Fruit fly (Drosophila melanogaster) whole organism, embryonic: ENCODE data around the gene CG9328.
A peak's percentile ranks its signal among the peaks of the same experiment; 100 is the strongest.

Experiments
- Atf3 ChIP-seq: fragments of 200-800 bp; sonication (Bioruptor generic); optimal IDR thresholded peaks from 3 replicates; lab custom pipeline; 2016; ENCODE audit warnings: missing biosample characterization, missing genetic modification characterization
- B-H1 ChIP-seq: fragments of 200-800 bp; sonication (Bioruptor generic); IDR thresholded peaks from 3 replicates; pipeline ENCODE4 v1.3.6; 2022; ENCODE audit warnings: missing biosample characterization, missing genetic modification characterization
- Bteb2 ChIP-seq: fragments of 200-800 bp; sonication (Bioruptor generic); optimal IDR thresholded peaks from 2 replicates; lab custom pipeline; 2016; ENCODE audit warnings: missing biosample characterization, missing genetic modification characterization
- CG10565 ChIP-seq: fragments of 200-800 bp; sonication (Bioruptor generic); optimal IDR thresholded peaks from 3 replicates; lab custom pipeline; 2016; ENCODE audit warnings: missing biosample characterization, mild to moderate bottlenecking, missing genetic modification characterization
- CG13624 ChIP-seq: fragments of 200-800 bp; sonication (Bioruptor generic); optimal IDR thresholded peaks from 2 replicates; lab custom pipeline; 2016; ENCODE audit warnings: missing biosample characterization, missing genetic modification characterization
- CG15479 ChIP-seq: fragments of 200-800 bp; sonication (Bioruptor generic); optimal IDR thresholded peaks from 3 replicates; lab custom pipeline; 2019; ENCODE audit warnings: missing biosample characterization, mild to moderate bottlenecking, missing genetic modification characterization, moderate library complexity
- CG18262 ChIP-seq: fragments of 200-800 bp; optimal IDR thresholded peaks from 3 replicates; lab custom pipeline; 2019; ENCODE audit warnings: missing biosample characterization, mild to moderate bottlenecking, missing genetic modification characterization, moderate library complexity
- CG18764 ChIP-seq: fragments of 200-800 bp; sonication (Bioruptor generic); optimal IDR thresholded peaks from 3 replicates; lab custom pipeline; 2016; ENCODE audit warnings: missing biosample characterization, missing genetic modification characterization
- CG3065 ChIP-seq: fragments of 200-800 bp; sonication (Bioruptor generic); optimal IDR thresholded peaks from 2 replicates; lab custom pipeline; 2016; ENCODE audit warnings: missing biosample characterization, missing genetic modification characterization
- CG31224 ChIP-seq: fragments of 200-800 bp; sonication (Bioruptor generic); IDR thresholded peaks from 2 replicates; pipeline ENCODE4 v1.3.6; 2022; ENCODE audit warnings: missing biosample characterization, missing genetic modification characterization
- CG31365 ChIP-seq: fragments of 200-800 bp; sonication (Bioruptor generic); optimal IDR thresholded peaks from 2 replicates; lab custom pipeline; 2018; ENCODE audit warnings: missing biosample characterization, mild to moderate bottlenecking, missing genetic modification characterization
- CG3726 ChIP-seq: fragments of 200-800 bp; sonication (Bioruptor generic); IDR thresholded peaks from 3 replicates; pipeline ENCODE4, ENCODE4 v1.3.6; 2022; ENCODE audit warnings: missing biosample characterization, missing genetic modification characterization
- CG3838 ChIP-seq: fragments of 200-800 bp; sonication (Bioruptor generic); optimal IDR thresholded peaks from 3 replicates; lab custom pipeline; 2016; ENCODE audit warnings: missing biosample characterization, missing genetic modification characterization
- CG4424 ChIP-seq: fragments of 200-800 bp; sonication (Bioruptor generic); optimal IDR thresholded peaks from 3 replicates; lab custom pipeline; 2016; ENCODE audit warnings: missing biosample characterization, missing genetic modification characterization
- CG4707 ChIP-seq: fragments of 200-800 bp; sonication (Bioruptor generic); optimal IDR thresholded peaks from 2 replicates; lab custom pipeline; 2018; ENCODE audit warnings: missing biosample characterization, mild to moderate bottlenecking, missing genetic modification characterization, moderate library complexity
- CG6272 ChIP-seq: fragments of 200-800 bp; sonication (Bioruptor generic); IDR thresholded peaks from 2 replicates; pipeline ENCODE4 v1.3.6; 2022; ENCODE audit warnings: missing biosample characterization, missing genetic modification characterization
- CG6689 ChIP-seq: fragments of 200-800 bp; sonication (Bioruptor generic); IDR thresholded peaks from 2 replicates; pipeline ENCODE4 v1.3.6; 2022; ENCODE audit warnings: missing biosample characterization, missing genetic modification characterization
- CG6765 ChIP-seq: fragments of 200-800 bp; sonication (Bioruptor generic); optimal IDR thresholded peaks from 3 replicates; lab custom pipeline; 2017; ENCODE audit warnings: missing biosample characterization, mild to moderate bottlenecking, missing genetic modification characterization
- CG7745 ChIP-seq: fragments of 200-800 bp; sonication (Bioruptor generic); optimal IDR thresholded peaks from 2 replicates; lab custom pipeline; 2018; ENCODE audit warnings: missing biosample characterization, mild to moderate bottlenecking, missing genetic modification characterization, moderate library complexity
- CG7786 ChIP-seq: fragments of 200-800 bp; sonication (Bioruptor generic); optimal IDR thresholded peaks from 2 replicates; lab custom pipeline; 2016; ENCODE audit warnings: missing biosample characterization, missing genetic modification characterization
- CG7963 ChIP-seq: fragments of 200-800 bp; sonication (Bioruptor generic); IDR thresholded peaks from 3 replicates; pipeline ENCODE4 v1.3.6; 2022; ENCODE audit warnings: missing biosample characterization, missing genetic modification characterization; ENCODE audit not compliant: partially characterized antibody
- CG9609 ChIP-seq: fragments of 200-800 bp; sonication (Bioruptor generic); optimal IDR thresholded peaks from 3 replicates; lab custom pipeline; 2016; ENCODE audit warnings: missing biosample characterization, missing genetic modification characterization
- CG9797 ChIP-seq: fragments of 200-800 bp; sonication (Bioruptor generic); optimal IDR thresholded peaks from 3 replicates; lab custom pipeline; 2018; ENCODE audit warnings: missing biosample characterization, mild to moderate bottlenecking, missing genetic modification characterization
- CTCF ChIP-seq: fragments of 200-800 bp; sonication (Bioruptor generic); optimal IDR thresholded peaks from 2 replicates; lab custom pipeline; 2017; ENCODE audit warnings: missing biosample characterization, mild to moderate bottlenecking, missing genetic modification characterization, moderate library complexity
- CrebB ChIP-seq: fragments of 200-800 bp; sonication (Bioruptor generic); optimal IDR thresholded peaks from 3 replicates; lab custom pipeline; 2018; ENCODE audit warnings: missing biosample characterization, mild to moderate bottlenecking, missing genetic modification characterization
- Dip3 ChIP-seq: fragments of 200-800 bp; sonication (Bioruptor generic); optimal IDR thresholded peaks from 3 replicates; lab custom pipeline; 2016; ENCODE audit warnings: missing biosample characterization, missing genetic modification characterization
- Fer2 ChIP-seq: fragments of 200-800 bp; sonication (Bioruptor generic); optimal IDR thresholded peaks from 2 replicates; lab custom pipeline; 2018; ENCODE audit warnings: missing biosample characterization, mild to moderate bottlenecking, missing genetic modification characterization, moderate library complexity
- HLH4C ChIP-seq: fragments of 200-800 bp; sonication (Bioruptor generic); IDR thresholded peaks from 3 replicates; pipeline ENCODE4 v1.3.6; 2022; ENCODE audit warnings: missing biosample characterization, missing genetic modification characterization; ENCODE audit not compliant: partially characterized antibody
- HmgZ ChIP-seq: fragments of 200-800 bp; sonication (Bioruptor generic); optimal IDR thresholded peaks from 2 replicates; lab custom pipeline; 2018; ENCODE audit warnings: missing biosample characterization, mild to moderate bottlenecking, missing genetic modification characterization
- NFAT ChIP-seq: fragments of 200-800 bp; sonication (Bioruptor generic); IDR thresholded peaks from 2 replicates; pipeline ENCODE4 v1.3.6; 2022; ENCODE audit warnings: missing biosample characterization, missing genetic modification characterization
- Nf-YC ChIP-seq: fragments of 200-800 bp; optimal IDR thresholded peaks from 3 replicates; lab custom pipeline; 2019; ENCODE audit warnings: missing biosample characterization, mild to moderate bottlenecking, missing genetic modification characterization, moderate library complexity
- Oli ChIP-seq: fragments of 200-800 bp; sonication (Bioruptor generic); optimal IDR thresholded peaks from 2 replicates; lab custom pipeline; 2018; ENCODE audit warnings: missing biosample characterization, mild to moderate bottlenecking, missing genetic modification characterization, moderate library complexity
- Pdp1 ChIP-seq, 2 experiments: fragments of 200-800 bp; sonication (Bioruptor generic); optimal IDR thresholded peaks; 3 replicates each; lab custom pipeline; 2016; ENCODE audit warnings: missing biosample characterization in 2 of 2, missing genetic modification characterization in 2 of 2, mild to moderate bottlenecking in 1 of 2, moderate library complexity in 1 of 2
- Six4 ChIP-seq: fragments of 200-800 bp; sonication (Bioruptor generic); optimal IDR thresholded peaks from 2 replicates; lab custom pipeline; 2016; ENCODE audit warnings: missing biosample characterization, missing genetic modification characterization
- Taf1 ChIP-seq: fragments of 200-800 bp; sonication (Bioruptor generic); IDR thresholded peaks from 2 replicates; pipeline ENCODE4 v1.3.6; 2022; ENCODE audit warnings: missing biosample characterization, missing genetic modification characterization
- Tbp ChIP-seq: fragments of >200 bp; optimal IDR thresholded peaks from 2 replicates; lab custom pipeline; 2018; ENCODE audit warnings: missing biosample characterization, missing genetic modification characterization
- ash1 ChIP-seq: fragments of 200-800 bp; sonication (Bioruptor generic); optimal IDR thresholded peaks from 2 replicates; lab custom pipeline; 2018; ENCODE audit warnings: missing biosample characterization, mild to moderate bottlenecking, missing genetic modification characterization
- br ChIP-seq: fragments of >200 bp; optimal IDR thresholded peaks from 2 replicates; lab custom pipeline; 2017
- chm ChIP-seq: fragments of 200-800 bp; sonication (Bioruptor generic); IDR thresholded peaks from 2 replicates; pipeline ENCODE4 v1.3.6; 2022; ENCODE audit warnings: missing biosample characterization, missing genetic modification characterization
- fd3F ChIP-seq: fragments of 200-800 bp; sonication (Bioruptor generic); optimal IDR thresholded peaks from 2 replicates; lab custom pipeline; 2018; ENCODE audit warnings: missing biosample characterization, mild to moderate bottlenecking, missing genetic modification characterization, moderate library complexity
- gem ChIP-seq: fragments of 200-800 bp; sonication (Bioruptor generic); optimal IDR thresholded peaks from 2 replicates; lab custom pipeline; 2019; ENCODE audit warnings: missing biosample characterization, mild to moderate bottlenecking, missing genetic modification characterization, moderate library complexity
- grn ChIP-seq: fragments of 200-800 bp; sonication (Bioruptor generic); optimal IDR thresholded peaks from 3 replicates; lab custom pipeline; 2017; ENCODE audit warnings: missing biosample characterization, missing genetic modification characterization
- gt ChIP-seq: fragments of 200-800 bp; sonication (Bioruptor generic); IDR thresholded peaks from 2 replicates; pipeline ENCODE4 v1.3.6; 2022; ENCODE audit warnings: missing biosample characterization, missing genetic modification characterization
- h ChIP-seq: fragments of >200 bp; optimal IDR thresholded peaks from 2 replicates; lab custom pipeline; 2017
- her ChIP-seq: fragments of 200-800 bp; sonication (Bioruptor generic); optimal IDR thresholded peaks from 2 replicates; lab custom pipeline; 2016; ENCODE audit warnings: missing biosample characterization, missing genetic modification characterization
- jigr1 ChIP-seq: fragments of 200-800 bp; sonication (Bioruptor generic); IDR thresholded peaks from 3 replicates; pipeline ENCODE4 v1.3.6; 2022; ENCODE audit warnings: missing biosample characterization, missing genetic modification characterization
- nerfin-1 ChIP-seq: fragments of 200-800 bp; sonication (Bioruptor generic); optimal IDR thresholded peaks from 3 replicates; lab custom pipeline; 2019; ENCODE audit warnings: missing biosample characterization, mild to moderate bottlenecking, missing genetic modification characterization, moderate library complexity
- pho ChIP-seq: fragments of 200-800 bp; sonication (Bioruptor generic); optimal IDR thresholded peaks from 2 replicates; lab custom pipeline; 2016; ENCODE audit warnings: missing biosample characterization, missing genetic modification characterization
- scrt ChIP-seq: fragments of 200-800 bp; sonication (Bioruptor generic); optimal IDR thresholded peaks from 2 replicates; lab custom pipeline; 2018; ENCODE audit warnings: missing biosample characterization, mild to moderate bottlenecking, missing genetic modification characterization, moderate library complexity
- slp2 ChIP-seq: fragments of 200-800 bp; sonication (Bioruptor generic); optimal IDR thresholded peaks from 2 replicates; lab custom pipeline; 2016; ENCODE audit warnings: missing biosample characterization, missing genetic modification characterization
- ssp ChIP-seq: fragments of 200-800 bp; sonication (Bioruptor generic); IDR thresholded peaks from 2 replicates; pipeline ENCODE4 v1.3.6; 2022; ENCODE audit warnings: missing biosample characterization, missing genetic modification characterization
- tin ChIP-seq: fragments of 200-800 bp; sonication (Bioruptor generic); optimal IDR thresholded peaks from 3 replicates; lab custom pipeline; 2016; ENCODE audit warnings: missing biosample characterization, missing genetic modification characterization
- unc-4 ChIP-seq: fragments of 200-800 bp; sonication (Bioruptor generic); IDR thresholded peaks from 2 replicates; pipeline ENCODE4 v1.3.6; 2022; ENCODE audit warnings: missing biosample characterization, missing genetic modification characterization; ENCODE audit not compliant: partially characterized antibody

CG9328 gene

dm6 chr2L:20761951-20762538 lies 35.5 kb upstream of the CG9328 start (continued):
- no peak for TF ChIP-seq fd3F (GFP tag; lab: Kevin White, UChicago)
- TF ChIP-seq slp2 (GFP tag; lab: Kevin White, UChicago), result no peak
- no peak for TF ChIP-seq ssp (GFP tag; lab: Robert Waterston, UW)
- TF ChIP-seq CG3726 (GFP tag; lab: Robert Waterston, UW), result no peak
- TF ChIP-seq ash1, result no peak
- TF ChIP-seq gt (GFP tag; lab: Robert Waterston, UW), result no peak
- no peak for TF ChIP-seq unc-4 (GFP tag; lab: Robert Waterston, UW)
- no peak for TF ChIP-seq Taf1 (GFP tag; lab: Robert Waterston, UW)
- no peak for TF ChIP-seq CG4707 (GFP tag; lab: Kevin White, UChicago)
- TF ChIP-seq nerfin-1 (tag; lab: Kevin White, UChicago), result no peak
- no peak for TF ChIP-seq her (GFP tag; lab: Kevin White, UChicago)
- no peak for TF ChIP-seq CrebB
- peak; percentile 63 for TF ChIP-seq CG18262
- no peak for TF ChIP-seq CG7745 (tag; lab: Kevin White, UChicago)
- TF ChIP-seq Pdp1 (GFP tag; optimal IDR thresholded peaks at IDR 0.05; lab: Kevin White, UChicago), result peak in 1 of 2 experiments; percentile 55
- no peak for TF ChIP-seq CG10565 (GFP tag; lab: Kevin White, UChicago)
- TF ChIP-seq CG15479 (GFP tag; lab: Kevin White, UChicago), result no peak
- TF ChIP-seq CTCF (GFP tag; lab: Kevin White, UChicago), result no peak
- TF ChIP-seq Six4 (GFP tag; lab: Kevin White, UChicago), result peak; percentile 24
- TF ChIP-seq CG6272 (GFP tag; lab: Robert Waterston, UW), result no peak
- no peak for TF ChIP-seq CG31224 (GFP tag; lab: Robert Waterston, UW)
- TF ChIP-seq CG18764, result no peak
- no peak for TF ChIP-seq Bteb2 (GFP tag; lab: Kevin White, UChicago)
- TF ChIP-seq Dip3, result no peak
- no peak for TF ChIP-seq CG31365 (tag; lab: Kevin White, UChicago)
- TF ChIP-seq scrt (GFP tag; lab: Kevin White, UChicago), result no peak
- TF ChIP-seq HmgZ (tag; lab: Kevin White, UChicago), result no peak
- no peak for TF ChIP-seq CG9797 (GFP tag; lab: Kevin White, UChicago)
- no peak for TF ChIP-seq grn (GFP tag; lab: Kevin White, UChicago)
- no peak for TF ChIP-seq Nf-YC (tag; lab: Kevin White, UChicago)
- TF ChIP-seq CG7786 (GFP tag; lab: Kevin White, UChicago), result no peak
- TF ChIP-seq CG4424 (GFP tag; lab: Kevin White, UChicago), result peak; percentile 44
- no peak for TF ChIP-seq CG13624 (GFP tag; lab: Kevin White, UChicago)
- TF ChIP-seq CG7963 (GFP tag; lab: Robert Waterston, UW), result no peak
- TF ChIP-seq tin (GFP tag; lab: Kevin White, UChicago), result peak; percentile 20
- TF ChIP-seq jigr1 (GFP tag; lab: Robert Waterston, UW), result no peak
- TF ChIP-seq CG6765 (GFP tag; lab: Kevin White, UChicago), result no peak
- TF ChIP-seq HLH4C (GFP tag; lab: Robert Waterston, UW), result no peak
- no peak for TF ChIP-seq Fer2
- TF ChIP-seq NFAT, result no peak
- TF ChIP-seq CG3838 (GFP tag; lab: Kevin White, UChicago), result no peak
- TF ChIP-seq Oli (tag; lab: Kevin White, UChicago), result peak; percentile 50
- TF ChIP-seq Tbp (GFP tag; lab: Kevin White, UChicago), result no peak
- TF ChIP-seq pho (GFP tag; lab: Kevin White, UChicago), result no peak
- no peak for TF ChIP-seq br (lab: Kevin White, UChicago)
- no peak for TF ChIP-seq h (lab: Kevin White, UChicago)
- no peak for TF ChIP-seq chm
- TF ChIP-seq B-H1 (GFP tag; lab: Robert Waterston, UW), result no peak
- TF ChIP-seq CG6689 (GFP tag; lab: Robert Waterston, UW), result peak; percentile 29; the same call in 1 of the 2 replicates
- no peak for TF ChIP-seq CG3065 (GFP tag; lab: Kevin White, UChicago)
- peak; percentile 75 for TF ChIP-seq gem (tag; lab: Kevin White, UChicago)
- no peak for TF ChIP-seq CG9609 (GFP tag; lab: Kevin White, UChicago)
- no peak for TF ChIP-seq Atf3
